Fruit fly (Drosophila melanogaster) whole organism, embryonic: ENCODE results near the gene Invadolysin.

Experiments used
- Aef1 ChIP-seq: fragments of 200-800 bp; sonication (Bioruptor generic); IDR thresholded peaks from 3 replicates; pipeline ENCODE4 v1.3.6; 2022; ENCODE audit warnings: missing biosample characterization, missing genetic modification characterization
- Antp ChIP-seq: fragments of 200-800 bp; sonication (Bioruptor generic); optimal IDR thresholded peaks from 3 replicates; lab custom pipeline; 2016; ENCODE audit warnings: missing biosample characterization, missing genetic modification characterization
- Atf-2 ChIP-seq: fragments of 200-800 bp; sonication (Bioruptor generic); optimal IDR thresholded peaks from 2 replicates; lab custom pipeline; 2016; ENCODE audit warnings: missing biosample characterization, missing genetic modification characterization
- CG14965 ChIP-seq: fragments of 200-800 bp; sonication (Bioruptor generic); optimal IDR thresholded peaks from 2 replicates; lab custom pipeline; 2016; ENCODE audit warnings: missing biosample characterization, missing genetic modification characterization, borderline replicate concordance
- CG15011 ChIP-seq: fragments of 200-800 bp; sonication (Bioruptor generic); optimal IDR thresholded peaks from 3 replicates; lab custom pipeline; 2018; ENCODE audit warnings: missing biosample characterization, mild to moderate bottlenecking, missing genetic modification characterization
- CG15073 ChIP-seq: fragments of 200-800 bp; sonication (Bioruptor generic); optimal IDR thresholded peaks from 2 replicates; lab custom pipeline; 2016; ENCODE audit warnings: missing biosample characterization, missing genetic modification characterization
- CG15269 ChIP-seq: fragments of 200-800 bp; sonication (Bioruptor generic); optimal IDR thresholded peaks from 2 replicates; lab custom pipeline; 2018; ENCODE audit warnings: missing biosample characterization, mild to moderate bottlenecking, missing genetic modification characterization, moderate library complexity
- CG1647 ChIP-seq: fragments of 200-800 bp; sonication (Bioruptor generic); optimal IDR thresholded peaks from 3 replicates; lab custom pipeline; 2016; ENCODE audit warnings: missing biosample characterization, missing genetic modification characterization
- CG16815 ChIP-seq: fragments of 200-800 bp; sonication (Bioruptor generic); optimal IDR thresholded peaks from 3 replicates; lab custom pipeline; 2017; ENCODE audit warnings: missing biosample characterization, mild to moderate bottlenecking, missing genetic modification characterization
- CG17328 ChIP-seq: fragments of 200-800 bp; sonication (Bioruptor generic); IDR thresholded peaks from 2 replicates; pipeline ENCODE4 v1.3.6; 2022; ENCODE audit warnings: missing biosample characterization, missing genetic modification characterization
- CG17359 ChIP-seq: fragments of 200-800 bp; sonication (Bioruptor generic); optimal IDR thresholded peaks from 3 replicates; lab custom pipeline; 2018; ENCODE audit warnings: missing biosample characterization, mild to moderate bottlenecking, missing genetic modification characterization, moderate library complexity
- CG17802 ChIP-seq: fragments of 200-800 bp; sonication (Bioruptor generic); optimal IDR thresholded peaks from 2 replicates; lab custom pipeline; 2018; ENCODE audit warnings: missing biosample characterization, mild to moderate bottlenecking, missing genetic modification characterization, moderate library complexity
- CG18764 ChIP-seq: fragments of 200-800 bp; sonication (Bioruptor generic); optimal IDR thresholded peaks from 3 replicates; lab custom pipeline; 2016; ENCODE audit warnings: missing biosample characterization, missing genetic modification characterization
- CG2116 ChIP-seq: fragments of 200-800 bp; sonication (Bioruptor generic); optimal IDR thresholded peaks from 3 replicates; lab custom pipeline; 2018; ENCODE audit warnings: missing biosample characterization, mild to moderate bottlenecking, missing genetic modification characterization
- CG2875 ChIP-seq: fragments of 200-800 bp; sonication (Bioruptor generic); optimal IDR thresholded peaks from 2 replicates; lab custom pipeline; 2017; ENCODE audit warnings: missing biosample characterization, mild to moderate bottlenecking, missing genetic modification characterization, missing genetic modification reagents
- CG3407 ChIP-seq: fragments of 200-800 bp; sonication (Bioruptor generic); optimal IDR thresholded peaks from 2 replicates; lab custom pipeline; 2018; ENCODE audit warnings: missing biosample characterization, mild to moderate bottlenecking, missing genetic modification characterization
- CG3726 ChIP-seq: fragments of 200-800 bp; sonication (Bioruptor generic); IDR thresholded peaks from 3 replicates; pipeline ENCODE4, ENCODE4 v1.3.6; 2022; ENCODE audit warnings: missing biosample characterization, missing genetic modification characterization
- CG4282 ChIP-seq: fragments of 200-800 bp; sonication (Bioruptor generic); optimal IDR thresholded peaks from 2 replicates; lab custom pipeline; 2016; ENCODE audit warnings: missing biosample characterization, missing genetic modification characterization
- CG4424 ChIP-seq: fragments of 200-800 bp; sonication (Bioruptor generic); optimal IDR thresholded peaks from 3 replicates; lab custom pipeline; 2016; ENCODE audit warnings: missing biosample characterization, missing genetic modification characterization
- CG6175 ChIP-seq: fragments of 200-800 bp; sonication (Bioruptor generic); IDR thresholded peaks from 3 replicates; pipeline ENCODE4 v1.3.6; 2022; ENCODE audit warnings: missing biosample characterization, missing genetic modification characterization
- CG7987 ChIP-seq: fragments of 200-800 bp; sonication (Bioruptor generic); optimal IDR thresholded peaks from 2 replicates; lab custom pipeline; 2018; ENCODE audit warnings: missing biosample characterization, mild to moderate bottlenecking, missing genetic modification characterization, moderate library complexity
- CG8388 ChIP-seq: fragments of 200-800 bp; sonication (Bioruptor generic); optimal IDR thresholded peaks from 2 replicates; lab custom pipeline; 2019; ENCODE audit warnings: missing biosample characterization, mild to moderate bottlenecking, missing genetic modification characterization, moderate library complexity
- CG9817 ChIP-seq: fragments of 200-800 bp; sonication (Bioruptor generic); optimal IDR thresholded peaks from 2 replicates; lab custom pipeline; 2018; ENCODE audit warnings: missing biosample characterization, mild to moderate bottlenecking, missing genetic modification characterization, moderate library complexity
- CTCF ChIP-seq: fragments of 200-800 bp; sonication (Bioruptor generic); optimal IDR thresholded peaks from 2 replicates; lab custom pipeline; 2017; ENCODE audit warnings: missing biosample characterization, mild to moderate bottlenecking, missing genetic modification characterization, moderate library complexity
- Dfd ChIP-seq, 2 experiments: fragments of >200 bp; optimal IDR thresholded peaks; 2 replicates each; lab custom pipeline; 2017; ENCODE audit warnings: missing biosample characterization in 2 of 2, missing genetic modification characterization in 2 of 2
- Drgx ChIP-seq: fragments of 200-800 bp; sonication (Bioruptor generic); IDR thresholded peaks from 2 replicates; pipeline ENCODE4 v1.3.6; 2022; ENCODE audit warnings: missing biosample characterization, missing genetic modification characterization
- Ets65A ChIP-seq: fragments of 200-800 bp; sonication (Bioruptor generic); peaks from one replicate; lab custom pipeline; 2016; ENCODE audit warnings: missing biosample characterization, missing genetic modification characterization
- Hr39 ChIP-seq: fragments of >200 bp; optimal IDR thresholded peaks from 2 replicates; lab custom pipeline; 2017
- MESR4 ChIP-seq: fragments of 200-800 bp; sonication (Bioruptor generic); optimal IDR thresholded peaks from 2 replicates; lab custom pipeline; 2018; ENCODE audit warnings: missing biosample characterization, mild to moderate bottlenecking, missing genetic modification characterization, moderate library complexity
- MTF-1 ChIP-seq: fragments of 200-800 bp; sonication (Bioruptor generic); optimal IDR thresholded peaks from 2 replicates; lab custom pipeline; 2018; ENCODE audit warnings: missing biosample characterization, mild to moderate bottlenecking, missing genetic modification characterization, borderline replicate concordance
- Mrtf ChIP-seq: fragments of 200-800 bp; sonication (Bioruptor generic); IDR thresholded peaks from 3 replicates; pipeline ENCODE4 v1.3.6; 2022; ENCODE audit warnings: missing biosample characterization, missing genetic modification characterization
- Neu2 ChIP-seq: fragments of 200-800 bp; sonication (Bioruptor generic); optimal IDR thresholded peaks from 3 replicates; lab custom pipeline; 2016; ENCODE audit warnings: missing biosample characterization, missing genetic modification characterization, borderline replicate concordance
- PHDP ChIP-seq: fragments of 200-800 bp; sonication (Bioruptor generic); optimal IDR thresholded peaks from 3 replicates; lab custom pipeline; 2018; ENCODE audit warnings: missing biosample characterization, mild to moderate bottlenecking, missing genetic modification characterization, moderate library complexity
- Spps ChIP-seq: fragments of 200-800 bp; sonication (Bioruptor generic); optimal IDR thresholded peaks from 2 replicates; lab custom pipeline; 2018; ENCODE audit warnings: missing biosample characterization, mild to moderate bottlenecking, missing genetic modification characterization
- Ssrp ChIP-seq: fragments of 200-800 bp; sonication (Bioruptor generic); optimal IDR thresholded peaks from 2 replicates; lab custom pipeline; 2018; ENCODE audit warnings: missing biosample characterization, mild to moderate bottlenecking, missing genetic modification characterization, moderate library complexity
- caup ChIP-seq: fragments of 200-800 bp; sonication (Bioruptor generic); optimal IDR thresholded peaks from 3 replicates; lab custom pipeline; 2017; ENCODE audit warnings: missing biosample characterization, mild to moderate bottlenecking, missing genetic modification characterization, moderate library complexity; ENCODE audit not compliant: severe bottlenecking
- cwo ChIP-seq: fragments of 200-800 bp; sonication (Bioruptor generic); optimal IDR thresholded peaks from 3 replicates; lab custom pipeline; 2017; ENCODE audit warnings: missing biosample characterization, missing genetic modification characterization, mild to moderate bottlenecking, moderate library complexity, missing genetic modification reagents
- dmrt11E ChIP-seq: fragments of 200-800 bp; sonication (Bioruptor generic); optimal IDR thresholded peaks from 3 replicates; lab custom pipeline; 2018; ENCODE audit warnings: missing biosample characterization, mild to moderate bottlenecking, missing genetic modification characterization, moderate library complexity
- gro ChIP-seq: fragments of 200-800 bp; sonication (Bioruptor generic); optimal IDR thresholded peaks from 2 replicates; lab custom pipeline; 2016; ENCODE audit warnings: missing biosample characterization, missing genetic modification characterization
- hbn ChIP-seq: fragments of 200-800 bp; sonication (Bioruptor generic); IDR thresholded peaks from 2 replicates; pipeline ENCODE4 v1.3.6; 2022; ENCODE audit warnings: missing biosample characterization, missing genetic modification characterization; ENCODE audit not compliant: partially characterized antibody
- her ChIP-seq: fragments of 200-800 bp; sonication (Bioruptor generic); optimal IDR thresholded peaks from 2 replicates; lab custom pipeline; 2016; ENCODE audit warnings: missing biosample characterization, missing genetic modification characterization
- ind ChIP-seq: fragments of 200-800 bp; sonication (Bioruptor generic); optimal IDR thresholded peaks from 3 replicates; lab custom pipeline; 2016; ENCODE audit warnings: missing biosample characterization, missing genetic modification characterization
- lola ChIP-seq, 3 experiments: fragments of >200 bp in 2 of 3; fragments of 200-800 bp in 1 of 3; sonication (Bioruptor generic) in 1 of 3; optimal IDR thresholded peaks; 2 replicates each; lab custom pipeline; 2017 to 2019; ENCODE audit warnings: missing biosample characterization in 3 of 3, missing genetic modification characterization in 3 of 3, mild to moderate bottlenecking in 1 of 3, moderate library complexity in 1 of 3
- nom ChIP-seq: fragments of 200-800 bp; sonication (Bioruptor generic); optimal IDR thresholded peaks from 2 replicates; lab custom pipeline; 2017; ENCODE audit warnings: missing biosample characterization, missing genetic modification characterization, mild to moderate bottlenecking, moderate library complexity, missing genetic modification reagents
- onecut ChIP-seq: fragments of 200-800 bp; sonication (Bioruptor generic); IDR thresholded peaks from 2 replicates; pipeline ENCODE4 v1.3.6; 2022; ENCODE audit warnings: missing biosample characterization, missing genetic modification characterization
- phol ChIP-seq: fragments of 200-800 bp; sonication (Bioruptor generic); optimal IDR thresholded peaks from 3 replicates; lab custom pipeline; 2018; ENCODE audit warnings: missing biosample characterization, mild to moderate bottlenecking, missing genetic modification characterization, moderate library complexity
- ranshi ChIP-seq: fragments of 200-800 bp; sonication (Bioruptor generic); IDR thresholded peaks from 2 replicates; pipeline ENCODE4 v1.3.6; 2022; ENCODE audit warnings: missing biosample characterization, missing genetic modification characterization
- trem ChIP-seq: fragments of 200-800 bp; optimal IDR thresholded peaks from 3 replicates; lab custom pipeline; 2019; ENCODE audit warnings: missing biosample characterization, mild to moderate bottlenecking, missing genetic modification characterization, moderate library complexity
- tup ChIP-seq: fragments of 200-800 bp; sonication (Bioruptor generic); optimal IDR thresholded peaks from 2 replicates; lab custom pipeline; 2016; ENCODE audit warnings: missing biosample characterization, mild to moderate bottlenecking, missing genetic modification characterization, moderate library complexity
- wor ChIP-seq: fragments of 200-800 bp; sonication (Bioruptor generic); IDR thresholded peaks from 2 replicates; pipeline ENCODE4 v1.3.6; 2022; ENCODE audit warnings: missing biosample characterization, missing genetic modification characterization
- yki ChIP-seq: fragments of >200 bp; optimal IDR thresholded peaks from 3 replicates; lab custom pipeline; 2018

The Invadolysin gene

DNA sequence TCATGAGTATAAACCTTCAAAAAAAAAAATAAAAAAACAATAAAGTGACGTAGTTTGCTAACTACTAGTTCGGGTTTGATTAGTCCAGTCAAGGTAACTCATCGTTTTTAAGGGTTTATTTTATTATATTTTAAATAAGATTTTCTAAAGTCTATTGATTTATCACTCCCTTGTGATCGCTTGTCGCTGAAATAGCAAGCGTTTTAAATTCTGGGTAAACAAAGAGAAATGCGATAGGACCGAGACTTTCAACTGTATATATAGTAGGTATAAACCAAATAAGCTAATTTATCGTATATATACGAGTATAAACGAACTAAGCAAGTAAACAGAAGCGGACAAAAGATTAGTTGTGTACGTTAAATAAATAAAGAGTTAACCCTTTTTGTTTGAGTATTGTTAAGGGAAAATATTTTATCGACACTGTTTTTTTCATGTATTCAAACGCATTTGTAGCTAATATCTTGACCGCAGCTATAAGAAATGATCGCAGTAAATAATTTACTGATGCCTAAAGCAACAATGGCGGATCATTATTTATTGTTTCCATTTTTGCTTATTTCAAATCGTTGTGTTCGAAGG lies 24.1 kb downstream of the Invadolysin start:
- peak; percentile 26 for TF ChIP-seq CG8388
- no peak for TF ChIP-seq CG4424 (GFP tag; lab: Kevin White, UChicago)
- no peak for TF ChIP-seq wor (GFP tag; lab: Robert Waterston, UW)
- peak; percentile 15 for TF ChIP-seq Atf-2 (GFP tag; lab: Kevin White, UChicago)
- no peak for TF ChIP-seq MTF-1 (GFP tag; lab: Kevin White, UChicago)
- TF ChIP-seq tup (GFP tag; lab: Kevin White, UChicago), result no peak
- TF ChIP-seq CG15011 (GFP tag; lab: Kevin White, UChicago), result no peak
- no peak for TF ChIP-seq onecut (GFP tag; lab: Robert Waterston, UW)
- TF ChIP-seq Aef1 (GFP tag; lab: Robert Waterston, UW), result no peak
- peak; percentile 10 for TF ChIP-seq CG2116 (GFP tag; lab: Kevin White, UChicago)
- no peak for TF ChIP-seq Spps (tag; lab: Kevin White, UChicago)
- TF ChIP-seq MESR4, result no peak
- no peak for TF ChIP-seq Neu2 (GFP tag; lab: Kevin White, UChicago)
- TF ChIP-seq CG7987 (GFP tag; lab: Kevin White, UChicago), result no peak
- peak; percentile 14 for TF ChIP-seq cwo (GFP tag; lab: Kevin White, UChicago)
- peak; percentile 18 for TF ChIP-seq Ssrp (tag; lab: Kevin White, UChicago)
- TF ChIP-seq Mrtf (GFP tag; lab: Robert Waterston, UW), result no peak
- no peak for TF ChIP-seq CG16815 (GFP tag; lab: Kevin White, UChicago)
- peak; percentile 18; the same call in 1 of the 2 replicates for TF ChIP-seq CG17328 (GFP tag; lab: Robert Waterston, UW)
- 0 out of 2 replicates have a peak, but pooled peaks have one; percentile 9 for TF ChIP-seq Drgx (GFP tag; lab: Robert Waterston, UW)
- TF ChIP-seq CG6175 (GFP tag; lab: Robert Waterston, UW), result no peak
- no peak for TF ChIP-seq her (GFP tag; lab: Kevin White, UChicago)
- no peak for TF ChIP-seq lola (GFP tag; optimal IDR thresholded peaks at IDR 0.05; lab: Kevin White, UChicago)
- TF ChIP-seq CG15073, result no peak
- TF ChIP-seq CG3407 (GFP tag; lab: Kevin White, UChicago), result peak; percentile 49
- TF ChIP-seq yki, result no peak
- peak; percentile 27 for TF ChIP-seq CG15269 (tag; lab: Kevin White, UChicago)
- TF ChIP-seq CG17359, result peak; percentile 38
- TF ChIP-seq phol (tag; lab: Kevin White, UChicago), result no peak
- peak; percentile 55 for TF ChIP-seq dmrt11E (tag; lab: Kevin White, UChicago)
- no peak for TF ChIP-seq CG14965 (GFP tag; lab: Kevin White, UChicago)
- TF ChIP-seq gro (GFP tag; lab: Kevin White, UChicago), result peak; percentile 62
- no peak for TF ChIP-seq CG18764
- peak; percentile 62 for TF ChIP-seq Ets65A (GFP tag; lab: Kevin White, UChicago)
- TF ChIP-seq CG4282 (GFP tag; lab: Kevin White, UChicago), result no peak
- TF ChIP-seq CG9817 (tag; lab: Kevin White, UChicago), result peak; percentile 41
- TF ChIP-seq hbn (GFP tag; lab: Robert Waterston, UW), result no peak
- no peak for TF ChIP-seq CG17802 (tag; lab: Kevin White, UChicago)
- TF ChIP-seq PHDP (tag; lab: Kevin White, UChicago), result peak; percentile 54
- no peak for TF ChIP-seq CTCF (GFP tag; lab: Kevin White, UChicago)
- no peak for TF ChIP-seq trem (tag; lab: Kevin White, UChicago)
- no peak for TF ChIP-seq CG1647
- no peak for TF ChIP-seq CG2875
- no peak for TF ChIP-seq CG3726 (GFP tag; lab: Robert Waterston, UW)
- peak; percentile 23 for TF ChIP-seq ind (GFP tag; lab: Kevin White, UChicago)
- no peak for TF ChIP-seq ranshi (GFP tag; lab: Robert Waterston, UW)
- TF ChIP-seq Hr39 (lab: Kevin White, UChicago), result no peak
- no peak for TF ChIP-seq Dfd (GFP tag; optimal IDR thresholded peaks at IDR 0.05; lab: Kevin White, UChicago)
- TF ChIP-seq nom (GFP tag; lab: Kevin White, UChicago), result no peak
- TF ChIP-seq Antp (GFP tag; lab: Kevin White, UChicago), result no peak
- no peak for TF ChIP-seq caup (GFP tag; lab: Kevin White, UChicago)
